Worm (Caenorhabditis elegans) whole organism, L4 larva: ENCODE results near the gene baf-1.

Experiments used
- ama-1 ChIP-seq: fragments of 150-350 bp; optimal IDR thresholded peaks from 2 replicates; lab custom pipeline; 2014; ENCODE audit warnings: inconsistent platforms, mixed read lengths
- ceh-82 ChIP-seq: sonication (generic microtip); optimal IDR thresholded peaks from 2 replicates; lab custom pipeline; 2017; ENCODE audit warnings: missing biosample characterization, missing genetic modification characterization
- daf-16 ChIP-seq, 3 experiments: sonication (generic microtip); optimal IDR thresholded peaks; 2 replicates each; lab custom pipeline; 2016 to 2017; ENCODE audit warnings: missing genetic modification characterization in 3 of 3, missing genetic modification reagents in 3 of 3, mild to moderate bottlenecking in 2 of 3, missing compliant biosample characterization in 2 of 3, missing biosample characterization in 1 of 3, moderate library complexity in 1 of 3
- fkh-10 ChIP-seq: fragments of 150-350 bp; optimal IDR thresholded peaks from 2 replicates; lab custom pipeline; 2014; ENCODE audit warnings: missing biosample characterization, missing genetic modification reagents, missing genetic modification characterization
- lin-15B ChIP-seq: fragments of 150-350 bp; sonication (generic microtip); optimal IDR thresholded peaks from 3 replicates; lab custom pipeline; 2014; ENCODE audit warnings: missing biosample characterization, missing genetic modification characterization
- lir-3 ChIP-seq: sonication (generic microtip); optimal IDR thresholded peaks from 2 replicates; lab custom pipeline; 2016; ENCODE audit warnings: mild to moderate bottlenecking, missing genetic modification characterization, missing compliant biosample characterization
- nhr-237 ChIP-seq: sonication (generic microtip); optimal IDR thresholded peaks from 2 replicates; lab custom pipeline; 2017; ENCODE audit warnings: missing biosample characterization, missing genetic modification characterization
- unc-39 ChIP-seq: sonication (generic microtip); optimal IDR thresholded peaks from 2 replicates; lab custom pipeline; 2017; ENCODE audit warnings: missing biosample characterization, missing genetic modification characterization
- unc-62 ChIP-seq, 3 experiments: fragments of 150-350 bp in 1 of 3; sonication (generic microtip); optimal IDR thresholded peaks in 2 of 3; peaks in 1 of 3; 1 replicate in 1 of 3; 2 replicates in 2 of 3; lab custom pipeline; 2014 to 2017; ENCODE audit warnings: missing biosample characterization in 3 of 3, missing genetic modification characterization in 3 of 3, missing genetic modification reagents in 3 of 3, missing genotype in 1 of 3
- ztf-11 ChIP-seq: fragments of 150-350 bp; optimal IDR thresholded peaks from 2 replicates; lab custom pipeline; 2014; ENCODE audit warnings: missing biosample characterization, missing genetic modification characterization
- ztf-7 ChIP-seq: fragments of 150-350 bp; optimal IDR thresholded peaks from 2 replicates; lab custom pipeline; 2014; ENCODE audit warnings: missing biosample characterization, missing genetic modification characterization

DNA sequence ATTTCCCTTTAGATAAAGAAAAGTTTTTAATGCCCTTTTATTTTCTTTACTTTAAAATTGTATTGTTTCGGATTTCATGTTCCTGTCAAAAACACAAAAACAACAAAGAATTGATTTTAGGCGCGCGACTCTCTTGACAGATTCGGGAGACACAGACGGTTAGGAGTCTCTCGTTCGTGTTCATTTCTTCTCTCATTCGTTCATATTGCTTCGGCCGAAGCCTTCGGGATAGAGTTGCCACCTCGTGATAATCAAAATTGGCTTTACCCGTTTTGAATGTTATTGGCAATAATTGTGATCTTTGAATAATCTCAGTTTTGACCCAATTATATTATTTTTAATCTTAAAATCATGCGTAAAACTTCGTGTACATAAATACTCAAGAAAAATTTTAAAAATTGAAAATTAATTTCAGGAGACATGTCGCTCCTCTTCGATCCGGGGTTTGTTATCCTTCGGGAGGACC is 43.8 kb downstream of the baf-1 start, which contains the start of gene F55H2.5:
- TF ChIP-seq lin-15B (no peak), fkh-10 (GFP tag; lab: Kevin White, UChicago) (no peak), ztf-7 (tag; lab: Kevin White, UChicago) (no peak), nhr-237 (tag; lab: Kevin White, UChicago) (no peak), ztf-11 (tag; lab: Kevin White, UChicago) (no peak), unc-62 (GFP tag; optimal IDR thresholded peaks at IDR 0.05 in 1 of 2; lab: Kevin White, UChicago) (no peak), unc-62 (tag; optimal IDR thresholded peaks at IDR 0.05; lab: Kevin White, UChicago) (no peak), ceh-82 (tag; lab: Kevin White, UChicago) (no peak), daf-16 (GFP tag; optimal IDR thresholded peaks at IDR 0.05; lab: Kevin White, UChicago) (no peak), daf-16 (tag; optimal IDR thresholded peaks at IDR 0.05; lab: Kevin White, UChicago) (no peak), unc-39 (tag; lab: Kevin White, UChicago) (no peak), lir-3 (tag; lab: Kevin White, UChicago) (no peak), ama-1 (lab: Kevin White, UChicago) (no peak)
